Worm (Caenorhabditis elegans): Measurements from ENCODE around the gene fbxb-97.

fbxb-97 gene

ce11 chrII:1886379-1886778, 38.4 kb upstream of the fbxb-97 start, which contains the start of gene math-7:
Gene math-7 (minus strand): TSS chrII:1886479.
- TF ChIP-seq ceh-43 (GFP tag; optimal IDR thresholded peaks at IDR 0.05) (no peak), nhr-2 (tag; optimal IDR thresholded peaks at IDR 0.05) (no peak)

DNA sequence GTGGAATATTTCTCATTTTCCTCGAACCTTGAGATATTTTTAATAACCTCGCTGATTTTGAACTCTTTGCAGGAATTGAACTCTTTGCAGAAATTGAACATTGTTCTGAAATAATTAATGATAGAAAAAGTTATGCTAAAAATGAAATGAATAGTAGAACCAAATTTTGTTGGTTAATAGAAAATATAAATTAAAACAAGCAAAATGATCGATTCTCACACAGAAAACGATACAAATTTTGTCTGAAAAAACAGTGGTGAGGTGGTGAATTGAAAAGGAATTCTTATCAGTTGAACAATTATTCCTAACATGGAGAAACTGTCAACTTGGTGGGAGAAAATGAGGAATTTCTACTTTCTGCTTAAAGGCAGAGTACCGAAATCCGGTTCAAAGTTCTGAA, 36.7 kb upstream of the fbxb-97 start, which contains the start of gene math-6:
Gene math-6, minus strand, starts transcription at position 101 of the 400 bp plus-strand sequence.
- TF ChIP-seq bed-3 (GFP tag; optimal IDR thresholded peaks at IDR 0.05) (no peak), lin-32 (GFP tag; optimal IDR thresholded peaks at IDR 0.05) (no peak), ceh-39 (tag; optimal IDR thresholded peaks at IDR 0.05) (no peak), nhr-28 (tag; optimal IDR thresholded peaks at IDR 0.05) (no peak), ham-2 (GFP tag; optimal IDR thresholded peaks at IDR 0.05) (no peak), sem-2 (GFP tag; optimal IDR thresholded peaks at IDR 0.05) (no peak), nhr-237 (tag; optimal IDR thresholded peaks at IDR 0.05) (no peak), unc-62 (GFP tag; optimal IDR thresholded peaks at IDR 0.05) (no peak), lin-13 (tag; optimal IDR thresholded peaks at IDR 0.05) (no peak), blmp-1 (tag; optimal IDR thresholded peaks at IDR 0.05) (no peak), elt-1 (tag; optimal IDR thresholded peaks at IDR 0.05; ENCODE audit: borderline replicate concordance, insufficient read depth) (no peak), snpc-4 (tag; optimal IDR thresholded peaks at IDR 0.05) (no peak), elt-3 (tag; optimal IDR thresholded peaks at IDR 0.05) (no peak)

DNA sequence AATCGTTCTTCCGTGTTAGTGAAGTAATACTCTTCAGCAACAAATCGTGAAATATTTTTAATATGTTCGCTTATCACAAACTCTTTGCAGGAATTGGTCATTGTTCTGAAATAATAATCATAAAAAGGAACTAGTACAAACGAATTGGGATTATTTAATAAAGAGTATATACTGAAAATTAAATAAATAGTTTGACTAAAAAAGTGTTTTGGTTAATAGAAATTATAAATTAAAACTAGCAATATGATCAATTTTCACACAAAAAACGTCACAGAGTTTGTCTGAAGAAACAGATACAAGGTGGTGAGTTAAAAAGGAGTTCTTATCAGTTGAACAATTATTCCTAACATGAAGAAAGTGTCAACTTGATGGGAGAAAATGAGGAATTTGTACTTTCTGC, 34.7 kb upstream of the fbxb-97 start, which contains the start of gene math-5:
Gene math-5, minus strand, starts transcription at position 101 of the 400 bp plus-strand sequence.
- no peak for TF ChIP-seq mls-2 (tag; optimal IDR thresholded peaks at IDR 0.05)
- no peak for TF ChIP-seq M03D4.4 (tag; optimal IDR thresholded peaks at IDR 0.05)
- TF ChIP-seq mab-5 (tag; optimal IDR thresholded peaks at IDR 0.05) = no peak
- TF ChIP-seq nhr-2 (tag; optimal IDR thresholded peaks at IDR 0.05) = no peak
- TF ChIP-seq blmp-1 (tag; optimal IDR thresholded peaks at IDR 0.05) = no peak
- TF ChIP-seq lin-13 (tag; optimal IDR thresholded peaks at IDR 0.05) = no peak
- no peak for TF ChIP-seq nhr-76 (tag; optimal IDR thresholded peaks at IDR 0.05)
- no peak for TF ChIP-seq pha-4 (tag; optimal IDR thresholded peaks at IDR 0.05)
- no peak for TF ChIP-seq lsy-2 (tag; optimal IDR thresholded peaks at IDR 0.05)
- TF ChIP-seq ces-1 (GFP tag; optimal IDR thresholded peaks at IDR 0.05) = no peak
- no peak for TF ChIP-seq unc-39 (tag; optimal IDR thresholded peaks at IDR 0.05)
- no peak for TF ChIP-seq ham-2 (GFP tag; optimal IDR thresholded peaks at IDR 0.05)
- TF ChIP-seq ztf-11 (tag; optimal IDR thresholded peaks at IDR 0.05) = no peak
- TF ChIP-seq snpc-4 (tag; optimal IDR thresholded peaks at IDR 0.05) = no peak

- TF ChIP-seq ces-1 (GFP tag; optimal IDR thresholded peaks at IDR 0.05) (no peak), ceh-83 (GFP tag; optimal IDR thresholded peaks at IDR 0.05) (no peak), bed-3 (GFP tag; optimal IDR thresholded peaks at IDR 0.05) (no peak)
Measured at ce11 chrII:1878663-1879062, 30.7 kb upstream of the fbxb-97 start, which contains the start of gene math-16. Gene math-16 (minus strand): TSS chrII:1878763.

ce11 chrII:1875658-1876057, 27.7 kb upstream of the fbxb-97 start, which contains the start of gene math-13:
Gene math-13 (plus strand): TSS chrII:1875958.
- no peak for TF ChIP-seq bed-3 (GFP tag; optimal IDR thresholded peaks at IDR 0.05)
- TF ChIP-seq elt-3 (tag; optimal IDR thresholded peaks at IDR 0.05) = no peak
- no peak for TF ChIP-seq tbx-8 (GFP tag; optimal IDR thresholded peaks at IDR 0.05)
- no peak for TF ChIP-seq flh-1 (GFP tag; optimal IDR thresholded peaks at IDR 0.05)
- no peak for TF ChIP-seq pha-4 (tag; optimal IDR thresholded peaks at IDR 0.05)
- TF ChIP-seq unc-62 (GFP tag; optimal IDR thresholded peaks at IDR 0.05) = no peak

ce11 chrII:1870875-1871592, 23.1 kb upstream of the fbxb-97 start, which contains the start of gene math-10:
Gene math-10 (plus strand): TSS chrII:1871542.
- TF ChIP-seq snpc-4 (tag; optimal IDR thresholded peaks at IDR 0.05) = no peak
- no peak for TF ChIP-seq mls-2 (tag; optimal IDR thresholded peaks at IDR 0.05)

DNA sequence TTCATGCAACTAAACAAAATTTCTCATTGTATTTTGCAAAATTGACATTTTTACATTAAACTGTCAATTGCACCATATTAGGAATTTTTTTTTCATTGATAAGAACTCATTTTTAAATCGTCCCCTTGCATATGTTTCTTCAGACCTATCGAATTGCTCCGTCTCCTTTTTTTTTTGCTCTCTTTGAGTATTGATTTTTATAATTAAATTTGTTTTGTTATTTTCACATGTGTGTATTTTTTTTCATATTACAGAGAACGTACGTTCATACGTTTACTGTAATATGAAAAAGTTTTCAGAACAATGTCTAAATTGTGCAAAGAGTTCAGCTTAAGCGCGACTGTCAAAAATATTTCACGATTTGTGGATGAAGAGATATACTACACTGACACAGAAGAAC, 21.2 kb upstream of the fbxb-97 start, which contains the start of gene math-14:
Gene math-14, plus strand, starts transcription at position 301 of the 400 bp plus-strand sequence.
- TF ChIP-seq zip-8 (tag; optimal IDR thresholded peaks at IDR 0.05) (no peak), lin-32 (GFP tag; optimal IDR thresholded peaks at IDR 0.05) (no peak), nhr-12 (tag; optimal IDR thresholded peaks at IDR 0.05) (no peak), unc-62 (GFP tag; optimal IDR thresholded peaks at IDR 0.05) (no peak)
